Worm (Caenorhabditis elegans) whole organism, L3 larva: ENCODE results near the gene srt-27.

Experiments
- R02D3.7 ChIP-seq: fragments of 150-350 bp; optimal IDR thresholded peaks from 2 replicates; lab custom pipeline; 2014; ENCODE audit warnings: missing biosample characterization, missing genetic modification characterization
- ZK546.5 ChIP-seq: sonication (generic microtip); optimal IDR thresholded peaks from 2 replicates; lab custom pipeline; 2017; ENCODE audit warnings: missing biosample characterization, missing genetic modification characterization
- aly-2 ChIP-seq: fragments of 150-350 bp; optimal IDR thresholded peaks from 2 replicates; lab custom pipeline; 2014; ENCODE audit warnings: missing biosample characterization, missing genetic modification characterization
- ama-1 ChIP-seq: fragments of 150-350 bp; optimal IDR thresholded peaks from 2 replicates; lab custom pipeline; 2018
- ceh-16 ChIP-seq: sonication (generic microtip); optimal IDR thresholded peaks from 2 replicates; lab custom pipeline; 2017; ENCODE audit warnings: missing biosample characterization, missing genetic modification characterization
- ceh-82 ChIP-seq: fragments of 150-350 bp; optimal IDR thresholded peaks from 2 replicates; lab custom pipeline; 2014; ENCODE audit warnings: missing biosample characterization, missing genetic modification characterization
- ceh-9 ChIP-seq: sonication (generic microtip); optimal IDR thresholded peaks from 2 replicates; lab custom pipeline; 2018; ENCODE audit warnings: missing biosample characterization, missing genetic modification characterization
- daf-12 ChIP-seq: fragments of 150-350 bp; optimal IDR thresholded peaks from 2 replicates; lab custom pipeline; 2014; ENCODE audit warnings: missing biosample characterization, missing genetic modification reagents, missing genetic modification characterization
- egl-27 ChIP-seq: sonication (generic microtip); optimal IDR thresholded peaks from 4 replicates; lab custom pipeline; 2017; ENCODE audit warnings: missing biosample characterization, missing genetic modification reagents, missing genetic modification characterization
- elt-1 ChIP-seq: fragments of 150-350 bp; optimal IDR thresholded peaks from 2 replicates; lab custom pipeline; 2014; ENCODE audit warnings: missing biosample characterization, missing genetic modification characterization
- elt-2 ChIP-seq: sonication (generic microtip); optimal IDR thresholded peaks from 2 replicates; lab custom pipeline; 2016; ENCODE audit warnings: missing genetic modification reagents, mild to moderate bottlenecking, missing genetic modification characterization, missing compliant biosample characterization
- elt-3 ChIP-seq, 3 experiments: fragments of 150-350 bp in 1 of 3; sonication (generic microtip) in 2 of 3; optimal IDR thresholded peaks; 2 replicates in 2 of 3; 4 replicates in 1 of 3; lab custom pipeline; 2014 to 2017; ENCODE audit warnings: missing biosample characterization in 3 of 3, missing genetic modification characterization in 3 of 3
- eor-1 ChIP-seq, 2 experiments: fragments of 150-350 bp; optimal IDR thresholded peaks; 2 replicates each; lab custom pipeline; 2014 to 2018; ENCODE audit warnings: missing biosample characterization in 2 of 2, missing genetic modification characterization in 2 of 2
- fkh-10 ChIP-seq: sonication (generic microtip); optimal IDR thresholded peaks from 2 replicates; lab custom pipeline; 2017; ENCODE audit warnings: missing biosample characterization, missing genetic modification reagents, missing genetic modification characterization
- fos-1 ChIP-seq: fragments of 150-350 bp; optimal IDR thresholded peaks from 2 replicates; lab custom pipeline; 2014; ENCODE audit warnings: missing biosample characterization, missing genetic modification characterization
- hmg-11 ChIP-seq: sonication (generic microtip); optimal IDR thresholded peaks from 2 replicates; lab custom pipeline; 2016; ENCODE audit warnings: missing genetic modification characterization, missing compliant biosample characterization
- jun-1 ChIP-seq: fragments of 150-350 bp; optimal IDR thresholded peaks from 2 replicates; lab custom pipeline; 2014; ENCODE audit warnings: missing biosample characterization, missing genetic modification reagents, missing genetic modification characterization
- lin-15B ChIP-seq: fragments of 150-350 bp; optimal IDR thresholded peaks from 2 replicates; lab custom pipeline; 2014; ENCODE audit warnings: missing biosample characterization, missing genetic modification characterization
- mdl-1 ChIP-seq: fragments of 150-350 bp; optimal IDR thresholded peaks from 2 replicates; lab custom pipeline; 2014; ENCODE audit warnings: missing biosample characterization, missing genetic modification characterization
- mml-1 ChIP-seq: fragments of 150-350 bp; sonication (generic microtip); optimal IDR thresholded peaks from 3 replicates; lab custom pipeline; 2014; ENCODE audit warnings: missing biosample characterization, missing genetic modification characterization
- nhr-11 ChIP-seq: fragments of 150-350 bp; optimal IDR thresholded peaks from 2 replicates; lab custom pipeline; 2014; ENCODE audit warnings: missing biosample characterization, missing genetic modification characterization
- nhr-12 ChIP-seq: fragments of 150-350 bp; optimal IDR thresholded peaks from 2 replicates; lab custom pipeline; 2014; ENCODE audit warnings: missing biosample characterization, missing genetic modification characterization
- nhr-25 ChIP-seq: sonication (generic microtip); optimal IDR thresholded peaks from 2 replicates; lab custom pipeline; 2017; ENCODE audit warnings: missing biosample characterization, missing genetic modification characterization
- nhr-28 ChIP-seq: fragments of 150-350 bp; optimal IDR thresholded peaks from 2 replicates; lab custom pipeline; 2014; ENCODE audit warnings: missing biosample characterization, missing genetic modification characterization
- nhr-43 ChIP-seq: sonication (generic microtip); optimal IDR thresholded peaks from 2 replicates; lab custom pipeline; 2016; ENCODE audit warnings: mild to moderate bottlenecking, missing genetic modification characterization, missing compliant biosample characterization; ENCODE audit not compliant: poor library complexity, severe bottlenecking
- nhr-67 ChIP-seq: fragments of 150-350 bp; optimal IDR thresholded peaks from 2 replicates; lab custom pipeline; 2014; ENCODE audit warnings: missing biosample characterization, missing genetic modification characterization
- nhr-76 ChIP-seq: fragments of 150-350 bp; sonication (generic microtip); optimal IDR thresholded peaks from 5 replicates; lab custom pipeline; 2014; ENCODE audit warnings: missing biosample characterization, missing genetic modification characterization
- nhr-77 ChIP-seq: fragments of 150-350 bp; optimal IDR thresholded peaks from 2 replicates; lab custom pipeline; 2014; ENCODE audit warnings: missing biosample characterization, missing genetic modification characterization
- pha-4 ChIP-seq: fragments of 150-350 bp; optimal IDR thresholded peaks from 2 replicates; lab custom pipeline; 2014; ENCODE audit warnings: missing biosample characterization, missing genetic modification reagents, missing genetic modification characterization
- pqm-1 ChIP-seq: fragments of 150-350 bp; optimal IDR thresholded peaks from 2 replicates; lab custom pipeline; 2017; ENCODE audit warnings: missing biosample characterization, missing genetic modification characterization, inconsistent platforms
- sea-2 ChIP-seq: fragments of 150-350 bp; sonication (generic microtip); optimal IDR thresholded peaks from 4 replicates; lab custom pipeline; 2014; ENCODE audit warnings: missing biosample characterization, missing genetic modification reagents, missing genetic modification characterization
- skn-1 ChIP-seq: fragments of 150-350 bp; optimal IDR thresholded peaks from 2 replicates; lab custom pipeline; 2014; ENCODE audit warnings: missing biosample characterization, missing genetic modification characterization
- snpc-4 ChIP-seq: fragments of 150-350 bp; optimal IDR thresholded peaks from 2 replicates; lab custom pipeline; 2014; ENCODE audit warnings: missing biosample characterization, missing genetic modification characterization
- tbx-2 ChIP-seq: sonication (generic microtip); optimal IDR thresholded peaks from 2 replicates; lab custom pipeline; 2016; ENCODE audit warnings: mild to moderate bottlenecking, missing genetic modification characterization, missing compliant biosample characterization
- unc-39 ChIP-seq: sonication (generic microtip); optimal IDR thresholded peaks from 4 replicates; lab custom pipeline; 2017; ENCODE audit warnings: missing biosample characterization, missing genetic modification characterization
- unc-62 ChIP-seq: fragments of 150-350 bp; sonication (generic microtip); optimal IDR thresholded peaks from 4 replicates; lab custom pipeline; 2014; ENCODE audit warnings: missing biosample characterization, missing genetic modification reagents, missing genetic modification characterization
- zag-1 ChIP-seq: fragments of 150-350 bp; optimal IDR thresholded peaks from 2 replicates; lab custom pipeline; 2014; ENCODE audit warnings: missing biosample characterization, missing genetic modification characterization
- ztf-11 ChIP-seq: fragments of 150-350 bp; optimal IDR thresholded peaks from 2 replicates; lab custom pipeline; 2014; ENCODE audit warnings: missing biosample characterization, missing genetic modification characterization

srt-27 gene

DNA sequence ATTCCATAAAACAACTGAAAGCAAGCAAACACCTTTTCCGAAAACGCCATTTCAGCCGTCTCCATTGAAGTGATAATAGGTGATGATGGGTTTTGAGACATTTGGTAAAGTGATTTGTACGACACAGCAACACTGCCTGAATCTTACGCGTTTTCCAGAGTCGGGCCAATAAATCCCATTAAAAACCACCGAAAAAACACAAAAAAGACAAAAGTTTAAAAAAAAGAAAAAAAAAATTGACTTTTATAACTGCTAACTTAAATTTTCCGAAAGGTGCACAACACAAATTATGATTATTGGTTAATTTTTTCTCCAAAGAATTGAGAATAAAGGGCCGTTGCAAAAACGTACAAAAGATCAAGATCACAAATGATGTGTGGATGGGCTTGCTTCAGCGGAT is 13.7 kb upstream of the srt-27 start, which contains the start of gene srg-57:
srg-57 (minus strand) TSS at position 101 of the 400 bp plus-strand sequence.
- TF ChIP-seq unc-62 (GFP tag; lab: Kevin White, UChicago) = no peak
- TF ChIP-seq mdl-1 (tag; lab: Kevin White, UChicago) = no peak
- no peak for TF ChIP-seq nhr-77 (tag; lab: Kevin White, UChicago)
- no peak for TF ChIP-seq zag-1 (tag; lab: Kevin White, UChicago)
- no peak for TF ChIP-seq ZK546.5 (tag; lab: Kevin White, UChicago)
- TF ChIP-seq ceh-16 (tag; lab: Kevin White, UChicago) = no peak
- no peak for TF ChIP-seq ama-1 (lab: Kevin White, UChicago)
- TF ChIP-seq daf-12 (tag; lab: Kevin White, UChicago) = no peak
- TF ChIP-seq nhr-67 (tag; lab: Kevin White, UChicago) = no peak
- no peak for TF ChIP-seq egl-27 (tag; lab: Kevin White, UChicago)
- TF ChIP-seq unc-39 = no peak
- no peak for TF ChIP-seq nhr-43 (tag; lab: Kevin White, UChicago)
- no peak for TF ChIP-seq sea-2 (GFP tag; lab: Kevin White, UChicago)
- no peak for TF ChIP-seq pha-4 (tag; lab: Kevin White, UChicago)
- no peak for TF ChIP-seq nhr-12 (tag; lab: Kevin White, UChicago)
- TF ChIP-seq aly-2 (tag; lab: Kevin White, UChicago) = no peak

DNA sequence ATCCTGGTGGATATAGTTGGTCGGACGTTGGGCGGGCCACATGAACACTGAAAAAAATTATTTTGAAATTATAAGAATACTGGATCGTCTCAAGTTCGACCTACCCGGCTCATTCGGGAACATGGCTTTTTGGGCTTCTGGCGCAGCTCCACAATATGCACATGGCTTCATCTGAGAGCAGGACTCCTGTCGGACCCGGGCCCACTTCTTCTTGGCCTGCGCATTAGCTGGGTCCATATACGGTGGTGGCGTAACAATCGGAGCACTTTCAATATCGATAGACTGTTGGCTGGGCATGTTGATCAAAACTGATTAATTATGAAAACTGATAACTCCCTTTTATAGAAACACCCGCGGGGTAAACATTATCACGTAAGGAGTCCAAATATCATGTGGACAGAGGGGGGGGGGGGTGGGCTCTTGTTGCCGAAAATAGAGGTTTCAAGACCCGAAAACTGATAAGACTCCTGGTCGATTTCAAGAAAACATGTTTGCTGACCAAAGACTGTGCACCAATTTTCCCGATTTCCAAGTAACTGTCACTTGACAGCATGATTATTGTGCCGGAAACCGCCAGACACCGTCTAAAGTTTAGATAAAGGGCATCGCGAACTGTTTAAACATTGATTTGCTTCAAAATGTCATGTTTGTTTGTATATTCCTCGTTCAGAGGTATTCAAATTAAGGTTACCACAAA is 10.3 kb upstream of the srt-27 start, which contains the start of gene dod-3:
dod-3 (minus strand) TSS at position 315 of the 697 bp plus-strand sequence.
- TF ChIP-seq ZK546.5 (tag; lab: Kevin White, UChicago) = no peak
- no peak for TF ChIP-seq ceh-9 (tag; lab: Kevin White, UChicago)
- no peak for TF ChIP-seq elt-3 (tag; optimal IDR thresholded peaks at IDR 0.05; lab: Kevin White, UChicago)
- no peak for TF ChIP-seq snpc-4 (tag; lab: Kevin White, UChicago)
- TF ChIP-seq nhr-25 (tag; lab: Kevin White, UChicago) = no peak
- TF ChIP-seq unc-62 (GFP tag; lab: Kevin White, UChicago) = no peak
- no peak for TF ChIP-seq eor-1 (tag; optimal IDR thresholded peaks at IDR 0.05; lab: Kevin White, UChicago)
- TF ChIP-seq mml-1 (tag; lab: Kevin White, UChicago) = no peak
- no peak for TF ChIP-seq egl-27 (tag; lab: Kevin White, UChicago)
- no peak for TF ChIP-seq nhr-43 (tag; lab: Kevin White, UChicago)
- TF ChIP-seq fkh-10 (GFP tag; lab: Kevin White, UChicago) = no peak
- no peak for TF ChIP-seq ztf-11 (tag; lab: Kevin White, UChicago)
- peak; percentile 95 for TF ChIP-seq elt-2 (tag; lab: Kevin White, UChicago)
- no peak for TF ChIP-seq ceh-16 (tag; lab: Kevin White, UChicago)
- TF ChIP-seq zag-1 (tag; lab: Kevin White, UChicago) = no peak
- no peak for TF ChIP-seq hmg-11 (tag; lab: Kevin White, UChicago)
- no peak for TF ChIP-seq sea-2 (GFP tag; lab: Kevin White, UChicago)
- no peak for TF ChIP-seq jun-1
- TF ChIP-seq elt-1 = no peak
- TF ChIP-seq ama-1 (lab: Kevin White, UChicago) = peak; percentile 70
- peak; percentile 67 for TF ChIP-seq pqm-1 (tag; lab: Kevin White, UChicago)

DNA sequence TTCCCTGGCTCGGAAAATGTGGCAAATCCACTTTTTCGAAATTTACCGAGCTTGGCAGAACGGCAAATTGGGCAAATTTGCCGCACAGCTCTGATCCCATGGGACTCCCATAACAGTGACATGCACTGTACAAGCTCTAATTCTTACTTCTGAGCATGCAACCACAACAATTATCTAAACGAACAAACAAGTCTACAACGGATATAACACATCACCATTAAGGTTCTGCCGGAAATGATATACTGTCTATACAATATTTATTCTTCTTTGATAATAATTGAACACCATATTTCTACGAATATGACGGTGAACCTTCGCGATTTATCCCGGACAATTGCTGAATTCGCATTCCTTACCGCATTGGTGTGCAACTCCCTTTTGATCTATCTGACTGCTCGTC is 7.6 kb upstream of the srt-27 start, which contains the start of gene str-33:
str-33 (plus strand) TSS at position 301 of the 400 bp plus-strand sequence.
- TF ChIP-seq jun-1 = no peak
- TF ChIP-seq nhr-28 = no peak

DNA sequence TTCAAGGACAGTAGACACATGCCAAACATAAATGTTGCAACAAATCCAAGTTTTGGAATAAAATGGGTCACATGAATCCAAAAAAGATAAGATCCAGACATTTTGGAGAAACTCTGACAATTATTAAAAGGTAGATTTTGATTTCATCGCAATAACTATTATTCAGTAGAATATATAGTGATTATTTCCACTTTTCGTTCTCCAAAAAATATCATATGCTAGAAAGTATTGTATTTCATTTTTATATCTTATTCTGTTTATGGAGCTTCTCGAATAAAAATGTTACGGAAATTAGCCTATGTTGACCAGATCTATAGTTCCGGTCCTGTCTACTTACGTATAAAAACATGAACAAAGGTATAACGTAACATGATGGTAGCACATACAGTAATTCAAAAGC is 6.4 kb upstream of the srt-27 start, which contains the start of gene str-13:
str-13 (minus strand) TSS at position 101 of the 400 bp plus-strand sequence.
- no peak for TF ChIP-seq mdl-1 (tag; lab: Kevin White, UChicago)
- no peak for TF ChIP-seq nhr-43 (tag; lab: Kevin White, UChicago)
- no peak for TF ChIP-seq elt-2 (tag; lab: Kevin White, UChicago)
- no peak for TF ChIP-seq zag-1 (tag; lab: Kevin White, UChicago)
- no peak for TF ChIP-seq pqm-1 (tag; lab: Kevin White, UChicago)
- TF ChIP-seq nhr-67 (tag; lab: Kevin White, UChicago) = no peak
- no peak for TF ChIP-seq skn-1 (tag; lab: Kevin White, UChicago)
- TF ChIP-seq tbx-2 (tag; lab: Kevin White, UChicago) = no peak
- TF ChIP-seq ceh-16 (tag; lab: Kevin White, UChicago) = no peak
- no peak for TF ChIP-seq mml-1 (tag; lab: Kevin White, UChicago)
- no peak for TF ChIP-seq lin-15B
- no peak for TF ChIP-seq fos-1 (tag; lab: Kevin White, UChicago)
- no peak for TF ChIP-seq nhr-11 (tag; lab: Kevin White, UChicago)
- no peak for TF ChIP-seq unc-62 (GFP tag; lab: Kevin White, UChicago)
- TF ChIP-seq R02D3.7 (tag; lab: Kevin White, UChicago) = no peak
- TF ChIP-seq nhr-76 = no peak
- no peak for TF ChIP-seq ceh-82 (tag; lab: Kevin White, UChicago)
